Worm (Caenorhabditis elegans) whole organism, L4 larva: Measurements from ENCODE around the gene rpl-37.

Experiments
- D1046.2 ChIP-seq: fragments of 200-800 bp; sonication (Bioruptor generic); IDR thresholded peaks from 2 replicates; pipeline ENCODE4 v1.3.6; 2022; ENCODE audit warnings: missing genetic modification characterization, missing compliant biosample characterization
- F10B5.3 ChIP-seq: sonication (generic microtip); optimal IDR thresholded peaks from 2 replicates; lab custom pipeline; 2016; ENCODE audit warnings: mild to moderate bottlenecking, missing genetic modification characterization, missing compliant biosample characterization
- F37D6.2 ChIP-seq: sonication (generic microtip); optimal IDR thresholded peaks from 2 replicates; lab custom pipeline; 2016; ENCODE audit warnings: mild to moderate bottlenecking, missing genetic modification characterization, missing compliant biosample characterization
- T26A8.4 ChIP-seq: fragments of 200-800 bp; sonication (Bioruptor generic); IDR thresholded peaks from 2 replicates; pipeline ENCODE4 v1.3.6; 2022; ENCODE audit warnings: missing genetic modification characterization, missing compliant biosample characterization
- Y105C5A.15 ChIP-seq: fragments of 200-800 bp; sonication (Bioruptor generic); IDR thresholded peaks from 2 replicates; pipeline ENCODE4 v1.3.6; 2022; ENCODE audit warnings: missing genetic modification characterization, missing compliant biosample characterization
- Y48G9A.11 ChIP-seq: fragments of 200-800 bp; sonication (Bioruptor generic); IDR thresholded peaks from 2 replicates; pipeline ENCODE4 v1.3.6; 2022; ENCODE audit warnings: missing genetic modification reagents, missing genetic modification characterization, missing compliant biosample characterization
- Y75B8A.6 ChIP-seq: fragments of 200-800 bp; sonication (Bioruptor generic); IDR thresholded peaks from 2 replicates; pipeline ENCODE4 v1.3.6; 2022; ENCODE audit warnings: missing genetic modification reagents, missing genetic modification characterization, missing compliant biosample characterization
- aha-1 ChIP-seq: fragments of 150-350 bp; peaks from one replicate; lab custom pipeline; 2014; ENCODE audit warnings: missing biosample characterization, missing genetic modification characterization
- arid-1 ChIP-seq: fragments of 200-800 bp; sonication (Bioruptor generic); conservative IDR thresholded peaks from 2 replicates; pipeline ENCODE4 v1.3.6; 2022; ENCODE audit warnings: missing genetic modification reagents, missing genetic modification characterization, missing compliant biosample characterization
- ceh-32 ChIP-seq: sonication (generic microtip); optimal IDR thresholded peaks from 2 replicates; lab custom pipeline; 2016; ENCODE audit warnings: mild to moderate bottlenecking, missing genetic modification characterization, missing compliant biosample characterization; ENCODE audit not compliant: poor library complexity
- ceh-44 ChIP-seq: fragments of 200-800 bp; sonication (Bioruptor generic); IDR thresholded peaks from 2 replicates; pipeline ENCODE4 v1.3.6; 2022; ENCODE audit warnings: missing genetic modification reagents, missing genetic modification characterization, missing compliant biosample characterization
- ces-1 ChIP-seq: fragments of 150-350 bp; sonication (generic microtip); optimal IDR thresholded peaks from 4 replicates; lab custom pipeline; 2014; ENCODE audit warnings: missing biosample characterization, missing genetic modification reagents, missing genetic modification characterization
- daf-16 ChIP-seq, 3 experiments: sonication (generic microtip); optimal IDR thresholded peaks; 2 replicates each; lab custom pipeline; 2016 to 2017; ENCODE audit warnings: missing genetic modification characterization in 3 of 3, missing genetic modification reagents in 3 of 3, mild to moderate bottlenecking in 2 of 3, missing compliant biosample characterization in 2 of 3, missing biosample characterization in 1 of 3, moderate library complexity in 1 of 3
- dmd-6 ChIP-seq: fragments of 200-800 bp; sonication (Bioruptor generic); IDR thresholded peaks from 2 replicates; pipeline ENCODE4 v1.3.6; 2022; ENCODE audit warnings: missing genetic modification reagents, missing genetic modification characterization, missing compliant biosample characterization
- dmd-8 ChIP-seq: fragments of 200-800 bp; sonication (Bioruptor generic); IDR thresholded peaks from 2 replicates; pipeline ENCODE4 v1.3.6; 2022; ENCODE audit warnings: missing genetic modification characterization, missing compliant biosample characterization
- dpl-1 ChIP-seq: fragments of 150-350 bp; optimal IDR thresholded peaks from 2 replicates; lab custom pipeline; 2014; ENCODE audit warnings: missing biosample characterization, missing genetic modification reagents, missing genetic modification characterization
- egl-27 ChIP-seq: sonication (generic microtip); optimal IDR thresholded peaks from 3 replicates; lab custom pipeline; 2017; ENCODE audit warnings: missing biosample characterization, missing genetic modification reagents, missing genetic modification characterization
- egl-43 ChIP-seq: fragments of 200-800 bp; sonication (Bioruptor generic); IDR thresholded peaks from 2 replicates; pipeline ENCODE4 v1.3.6; 2022; ENCODE audit warnings: missing genetic modification reagents, missing genetic modification characterization, missing compliant biosample characterization
- hlh-30 ChIP-seq: sonication (generic microtip); optimal IDR thresholded peaks from 2 replicates; lab custom pipeline; 2017; ENCODE audit warnings: antibody characterized with exemption, mild to moderate bottlenecking, missing genetic modification characterization, missing compliant biosample characterization; ENCODE audit not compliant: insufficient read depth
- jun-1 ChIP-seq: fragments of 150-350 bp; optimal IDR thresholded peaks from 2 replicates; lab custom pipeline; 2014; ENCODE audit warnings: missing biosample characterization, missing genetic modification reagents, missing genetic modification characterization
- lin-1 ChIP-seq: fragments of 200-800 bp; sonication (Bioruptor generic); IDR thresholded peaks from 2 replicates; pipeline ENCODE4 v1.3.6; 2022; ENCODE audit warnings: missing genetic modification reagents, missing genetic modification characterization, missing compliant biosample characterization
- lin-29 ChIP-seq: fragments of 200-800 bp; sonication (Bioruptor generic); IDR thresholded peaks from 2 replicates; pipeline ENCODE4 v1.3.6; 2022; ENCODE audit warnings: missing genetic modification reagents, missing genetic modification characterization, missing compliant biosample characterization
- lin-38 ChIP-seq: fragments of 200-800 bp; sonication (Bioruptor generic); IDR thresholded peaks from 2 replicates; pipeline ENCODE4 v1.3.6; 2022; ENCODE audit warnings: missing genetic modification reagents, missing genetic modification characterization, missing compliant biosample characterization
- lir-3 ChIP-seq: sonication (generic microtip); optimal IDR thresholded peaks from 2 replicates; lab custom pipeline; 2016; ENCODE audit warnings: mild to moderate bottlenecking, missing genetic modification characterization, missing compliant biosample characterization
- mdl-1 ChIP-seq, 2 experiments: fragments of 150-350 bp in 1 of 2; sonication (generic microtip) in 1 of 2; optimal IDR thresholded peaks; 2 replicates each; lab custom pipeline; 2014 to 2017; ENCODE audit warnings: missing biosample characterization in 2 of 2, missing genetic modification characterization in 2 of 2
- mdt-29 ChIP-seq: fragments of 200-800 bp; sonication (Bioruptor generic); IDR thresholded peaks from 2 replicates; pipeline ENCODE4 v1.3.6; 2022; ENCODE audit warnings: missing genetic modification reagents, missing genetic modification characterization, missing compliant biosample characterization
- nhr-10 ChIP-seq: fragments of 150-350 bp; optimal IDR thresholded peaks from 2 replicates; lab custom pipeline; 2014; ENCODE audit warnings: missing biosample characterization, missing genetic modification characterization
- nhr-102 ChIP-seq: sonication (generic microtip); optimal IDR thresholded peaks from 2 replicates; lab custom pipeline; 2016; ENCODE audit warnings: mild to moderate bottlenecking, missing genetic modification characterization, moderate library complexity, missing compliant biosample characterization
- nhr-11 ChIP-seq: fragments of 150-350 bp; optimal IDR thresholded peaks from 2 replicates; lab custom pipeline; 2014; ENCODE audit warnings: missing biosample characterization, missing genetic modification characterization
- nhr-25 ChIP-seq: sonication (generic microtip); optimal IDR thresholded peaks from 2 replicates; lab custom pipeline; 2017; ENCODE audit warnings: missing genetic modification characterization, mild to moderate bottlenecking, missing compliant biosample characterization, antibody characterized with exemption, moderate library complexity, borderline replicate concordance; ENCODE audit not compliant: insufficient read depth
- nhr-28 ChIP-seq: fragments of 150-350 bp; optimal IDR thresholded peaks from 2 replicates; lab custom pipeline; 2014; ENCODE audit warnings: missing biosample characterization, missing genetic modification characterization
- nhr-41 ChIP-seq: fragments of 200-800 bp; sonication (Bioruptor generic); IDR thresholded peaks from 2 replicates; pipeline ENCODE4 v1.3.6; 2022; ENCODE audit warnings: missing genetic modification reagents, missing genetic modification characterization, missing compliant biosample characterization
- nhr-42 ChIP-seq: fragments of 200-800 bp; sonication (Bioruptor generic); IDR thresholded peaks from 2 replicates; pipeline ENCODE4 v1.3.6; 2022; ENCODE audit warnings: missing genetic modification characterization, missing compliant biosample characterization
- nhr-48 ChIP-seq: sonication (generic microtip); optimal IDR thresholded peaks from 2 replicates; lab custom pipeline; 2016; ENCODE audit warnings: mild to moderate bottlenecking, missing genetic modification characterization, missing compliant biosample characterization
- nhr-76 ChIP-seq: fragments of 150-350 bp; optimal IDR thresholded peaks from 2 replicates; lab custom pipeline; 2014; ENCODE audit warnings: missing biosample characterization, missing genetic modification characterization
- pha-4 ChIP-seq, 2 experiments: fragments of 150-350 bp in 1 of 2; fragments of 200-800 bp in 1 of 2; sonication (Bioruptor generic) in 1 of 2; IDR thresholded peaks in 1 of 2; optimal IDR thresholded peaks in 1 of 2; 2 replicates each; pipeline versions ENCODE4 v1.3.6 to Lab custom; 2014 to 2022; ENCODE audit warnings: missing genetic modification characterization in 2 of 2, missing genetic modification reagents in 2 of 2, missing biosample characterization in 1 of 2, missing compliant biosample characterization in 1 of 2
- php-3 ChIP-seq: fragments of 200-800 bp; sonication (Bioruptor generic); IDR thresholded peaks from 2 replicates; pipeline ENCODE4 v1.3.6; 2022; ENCODE audit warnings: missing genetic modification reagents, missing genetic modification characterization, missing compliant biosample characterization
- rbr-2 ChIP-seq: sonication (generic microtip); optimal IDR thresholded peaks from 2 replicates; lab custom pipeline; 2016; ENCODE audit warnings: missing genotype, missing genetic modification characterization, missing compliant biosample characterization
- sdz-12 ChIP-seq: fragments of 200-800 bp; sonication (Bioruptor generic); optimal IDR thresholded peaks from 2 replicates; lab custom pipeline; 2018; ENCODE audit warnings: mild to moderate bottlenecking, missing genetic modification characterization, missing compliant biosample characterization
- set-16 ChIP-seq: fragments of 200-800 bp; sonication (Bioruptor generic); IDR thresholded peaks from 2 replicates; pipeline ENCODE4 v1.3.6; 2022; ENCODE audit warnings: missing genetic modification reagents, missing genetic modification characterization, missing compliant biosample characterization
- skn-1 ChIP-seq: fragments of 150-350 bp; optimal IDR thresholded peaks from 2 replicates; lab custom pipeline; 2014; ENCODE audit warnings: missing biosample characterization, missing genetic modification characterization
- spr-3 ChIP-seq: fragments of 200-800 bp; sonication (Bioruptor generic); optimal IDR thresholded peaks from 2 replicates; lab custom pipeline; 2018; ENCODE audit warnings: mild to moderate bottlenecking, missing genetic modification characterization, missing compliant biosample characterization
- tra-1 ChIP-seq: fragments of 200-800 bp; sonication (Bioruptor generic); IDR thresholded peaks from 2 replicates; pipeline ENCODE4 v1.3.6; 2022; ENCODE audit warnings: missing genetic modification reagents, missing genetic modification characterization, missing compliant biosample characterization
- vab-7 ChIP-seq: fragments of 200-800 bp; sonication (Bioruptor generic); IDR thresholded peaks from 2 replicates; pipeline ENCODE4 v1.3.6; 2022; ENCODE audit warnings: missing genetic modification reagents, missing genetic modification characterization, missing compliant biosample characterization
- zfp-3 ChIP-seq: fragments of 200-800 bp; sonication (Bioruptor generic); conservative IDR thresholded peaks from 2 replicates; pipeline ENCODE4 v1.3.6; 2022; ENCODE audit warnings: missing genetic modification reagents, missing genetic modification characterization, missing compliant biosample characterization
- ztf-7 ChIP-seq: fragments of 150-350 bp; optimal IDR thresholded peaks from 2 replicates; lab custom pipeline; 2014; ENCODE audit warnings: missing biosample characterization, missing genetic modification characterization

Gene rpl-37

DNA sequence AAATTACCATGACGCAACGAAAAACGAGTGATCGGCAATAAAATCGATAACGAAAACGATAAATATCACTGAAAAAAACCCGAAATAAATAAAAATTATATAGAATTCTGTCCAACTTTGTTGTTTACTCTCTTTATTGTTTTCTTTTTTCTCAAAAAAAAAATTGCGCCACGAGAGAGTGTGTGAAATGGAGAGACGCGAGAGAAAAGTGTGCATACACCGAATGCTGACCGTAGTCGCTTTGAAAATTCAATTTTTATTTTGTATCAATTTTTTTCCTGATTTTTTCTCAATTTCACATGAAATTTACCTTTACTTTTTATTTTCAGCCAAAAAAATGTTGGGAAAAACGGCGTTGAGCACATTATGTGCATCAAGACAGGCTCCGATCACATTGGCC is 18.5 kb upstream of the rpl-37 start, which contains the start of the genes M01F1.4 and mrpl-35 (continued):
- TF ChIP-seq pha-4 (GFP tag; IDR thresholded peaks at IDR 0.05; lab: Robert Waterston, UW) (no peak), pha-4 (tag; optimal IDR thresholded peaks at IDR 0.05; lab: Kevin White, UChicago) (peak; percentile 74), egl-43 (GFP tag; lab: Robert Waterston, UW) (no peak), egl-27 (tag; lab: Kevin White, UChicago) (no peak), nhr-11 (tag; lab: Kevin White, UChicago) (no peak), nhr-28 (tag; lab: Kevin White, UChicago) (peak; percentile 7), D1046.2 (GFP tag; lab: Robert Waterston, UW) (no peak), F37D6.2 (tag; lab: Kevin White, UChicago) (no peak), Y48G9A.11 (no peak), vab-7 (GFP tag; lab: Robert Waterston, UW) (no peak), nhr-10 (tag; lab: Kevin White, UChicago) (no peak), hlh-30 (tag; lab: Kevin White, UChicago) (peak; percentile 36), Y75B8A.6 (no peak), dmd-6 (GFP tag; lab: Robert Waterston, UW) (peak; percentile 27; the same call in 1 of the 2 replicates), ztf-7 (tag; lab: Kevin White, UChicago) (peak; percentile 14), lin-1 (no peak), sdz-12 (GFP tag; lab: Kevin White, UChicago) (no peak), dpl-1 (GFP tag; lab: Kevin White, UChicago) (peak; percentile 64), ces-1 (GFP tag; lab: Kevin White, UChicago) (no peak), rbr-2 (peak; percentile 25), daf-16 (GFP tag; optimal IDR thresholded peaks at IDR 0.05; lab: Kevin White, UChicago) (peak in 1 of 2 experiments; percentile 25), daf-16 (tag; optimal IDR thresholded peaks at IDR 0.05; lab: Kevin White, UChicago) (peak; percentile 91), aha-1 (peak; percentile 85)

DNA sequence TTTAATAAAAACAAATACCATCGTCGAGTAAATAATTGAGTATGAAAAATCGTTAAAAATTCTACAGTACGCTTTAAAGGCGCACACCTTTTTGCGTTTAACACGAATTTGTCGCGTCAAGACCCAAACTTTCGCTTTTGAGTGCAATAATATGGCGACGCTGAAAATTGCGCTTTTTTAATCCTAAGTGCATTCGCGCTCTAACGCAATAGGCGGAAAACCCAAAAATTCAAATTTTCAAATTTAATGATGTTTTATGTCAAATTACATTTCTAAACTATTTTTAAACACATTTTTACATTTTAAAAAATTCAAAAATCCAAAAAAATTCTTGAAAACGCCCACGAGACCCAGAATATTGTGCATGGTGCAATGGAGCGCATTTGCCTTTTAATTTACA is 16.6 kb upstream of the rpl-37 start:
- TF ChIP-seq php-3 (GFP tag; lab: Robert Waterston, UW) (no peak), lin-38 (GFP tag; lab: Robert Waterston, UW) (peak; percentile 46)

DNA sequence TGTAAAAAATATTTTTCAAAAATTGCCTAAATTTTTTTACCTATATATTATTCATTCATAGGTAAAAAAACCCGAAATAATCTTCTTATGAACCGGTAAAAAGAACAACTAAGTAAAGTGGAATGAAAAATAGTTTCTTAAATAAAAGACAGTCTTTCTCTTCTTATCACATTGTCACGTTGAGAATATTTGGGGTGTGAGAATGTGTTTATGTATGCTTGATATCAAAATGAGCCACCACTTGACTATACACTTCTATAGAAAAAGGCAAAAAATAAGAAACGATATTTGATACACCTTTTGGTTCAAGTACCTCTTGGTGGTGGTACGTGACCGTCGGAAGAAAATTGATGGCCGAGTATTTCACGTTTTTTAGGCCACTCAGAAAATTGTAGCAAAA is 8.9 kb upstream of the rpl-37 start, which contains the start of gene hmit-1.3:
Gene hmit-1.3 (minus strand): TSS at position 103 of the 400 bp plus-strand sequence.
- no peak for TF ChIP-seq zfp-3 (GFP tag; lab: Robert Waterston, UW)
- no peak for TF ChIP-seq nhr-48
- TF ChIP-seq nhr-76 (tag; lab: Kevin White, UChicago): no peak
- TF ChIP-seq lir-3 (tag; lab: Kevin White, UChicago): no peak
- TF ChIP-seq Y75B8A.6: no peak
- TF ChIP-seq ceh-32 (tag; lab: Kevin White, UChicago): no peak
- no peak for TF ChIP-seq spr-3 (GFP tag; lab: Kevin White, UChicago)
- no peak for TF ChIP-seq tra-1 (GFP tag; lab: Robert Waterston, UW)
- TF ChIP-seq lin-1: no peak
- no peak for TF ChIP-seq set-16
- no peak for TF ChIP-seq jun-1 (tag; lab: Kevin White, UChicago)
- no peak for TF ChIP-seq nhr-41
- TF ChIP-seq skn-1 (tag; lab: Kevin White, UChicago): no peak
- no peak for TF ChIP-seq mdl-1 (tag; optimal IDR thresholded peaks at IDR 0.05; lab: Kevin White, UChicago)
- TF ChIP-seq dmd-8 (GFP tag; lab: Robert Waterston, UW): no peak
- no peak for TF ChIP-seq daf-16 (GFP tag; optimal IDR thresholded peaks at IDR 0.05; lab: Kevin White, UChicago)
- peak; percentile 71 for TF ChIP-seq daf-16 (tag; optimal IDR thresholded peaks at IDR 0.05; lab: Kevin White, UChicago)
- no peak for TF ChIP-seq egl-43 (GFP tag; lab: Robert Waterston, UW)
- TF ChIP-seq ceh-44 (GFP tag; lab: Robert Waterston, UW): no peak
- TF ChIP-seq Y105C5A.15 (GFP tag; lab: Robert Waterston, UW): no peak
- no peak for TF ChIP-seq T26A8.4
- TF ChIP-seq nhr-11 (tag; lab: Kevin White, UChicago): no peak
- TF ChIP-seq lin-29 (GFP tag; lab: Robert Waterston, UW): no peak
- TF ChIP-seq arid-1 (GFP tag; lab: Robert Waterston, UW): no peak
- no peak for TF ChIP-seq nhr-25 (tag; lab: Kevin White, UChicago)
- no peak for TF ChIP-seq D1046.2 (GFP tag; lab: Robert Waterston, UW)
- peak; percentile 86 for TF ChIP-seq aha-1
- TF ChIP-seq mdt-29: no peak
- no peak for TF ChIP-seq nhr-102 (tag; lab: Kevin White, UChicago)
- no peak for TF ChIP-seq F10B5.3 (tag; lab: Kevin White, UChicago)
- no peak for TF ChIP-seq nhr-42 (GFP tag; lab: Robert Waterston, UW)
- no peak for TF ChIP-seq lin-38 (GFP tag; lab: Robert Waterston, UW)
